Fruit fly (Drosophila melanogaster) whole organism, wandering third instar larva: ENCODE results near the gene CG15333.

ENCODE experiments used
- Abd-B ChIP-seq: fragments of >200 bp; optimal IDR thresholded peaks from 2 replicates; lab custom pipeline; 2017; ENCODE audit warnings: missing biosample characterization, missing genetic modification characterization
- CrebA ChIP-seq: fragments of 200-800 bp; sonication (Bioruptor generic); optimal IDR thresholded peaks from 2 replicates; lab custom pipeline; 2016; ENCODE audit warnings: missing biosample characterization, mild to moderate bottlenecking, missing genetic modification characterization, borderline replicate concordance
- Dfd ChIP-seq: fragments of >200 bp; optimal IDR thresholded peaks from 2 replicates; lab custom pipeline; 2017; ENCODE audit warnings: missing biosample characterization, missing genetic modification characterization
- Dif ChIP-seq: fragments of 200-275, 200-300 bp; sonication (Bioruptor generic); optimal IDR thresholded peaks from 2 replicates; lab custom pipeline; 2018; ENCODE audit warnings: missing biosample characterization, missing genetic modification characterization; ENCODE audit not compliant: partially characterized antibody
- Hnf4 ChIP-seq: fragments of 200-800 bp; sonication (Bioruptor generic); optimal IDR thresholded peaks from 2 replicates; lab custom pipeline; 2016; ENCODE audit warnings: missing biosample characterization, mild to moderate bottlenecking, missing genetic modification characterization
- Hr78 ChIP-seq: fragments of >200 bp; optimal IDR thresholded peaks from 2 replicates; lab custom pipeline; 2017; ENCODE audit warnings: missing biosample characterization, missing genetic modification characterization
- Mio ChIP-seq: sonication (Bioruptor generic); optimal IDR thresholded peaks from 2 replicates; lab custom pipeline; 2016; ENCODE audit warnings: missing biosample characterization, missing genetic modification characterization
- Myc ChIP-seq: fragments of >200 bp; optimal IDR thresholded peaks from 2 replicates; lab custom pipeline; 2017
- N ChIP-seq: fragments of >200 bp; optimal IDR thresholded peaks from 2 replicates; lab custom pipeline; 2018; ENCODE audit warnings: missing biosample characterization, missing external identifiers, missing genetic modification characterization
- Rel ChIP-seq, 2 experiments: fragments of 200-800 bp; sonication (Bioruptor generic) in 1 of 2; optimal IDR thresholded peaks; 2 replicates in 1 of 2; 3 replicates in 1 of 2; lab custom pipeline; 2016 to 2019; ENCODE audit warnings: mild to moderate bottlenecking in 2 of 2, missing biosample characterization in 2 of 2, missing genetic modification characterization in 2 of 2, moderate library complexity in 1 of 2
- Sp1 ChIP-seq: fragments of 200-800 bp; sonication (Bioruptor generic); optimal IDR thresholded peaks from 3 replicates; lab custom pipeline; 2019; ENCODE audit warnings: missing biosample characterization, mild to moderate bottlenecking, missing genetic modification characterization, moderate library complexity
- Vsx2 ChIP-seq: fragments of 200-300, 225-300 bp; sonication (Bioruptor generic); optimal IDR thresholded peaks from 2 replicates; lab custom pipeline; 2018; ENCODE audit warnings: missing biosample characterization, missing genetic modification characterization; ENCODE audit not compliant: partially characterized antibody
- br ChIP-seq: fragments of 200-800 bp; sonication (Bioruptor generic); optimal IDR thresholded peaks from 2 replicates; lab custom pipeline; 2016; ENCODE audit warnings: missing biosample characterization, missing genetic modification characterization
- dl ChIP-seq, 2 experiments: fragments of 175-275, 200-275 bp in 1 of 2; fragments of 200-275 bp in 1 of 2; sonication (Bioruptor generic); optimal IDR thresholded peaks; lab custom pipeline; 2018; ENCODE audit warnings: mild to moderate bottlenecking in 2 of 2, missing biosample characterization in 2 of 2, missing genetic modification characterization in 2 of 2, moderate library complexity in 2 of 2; ENCODE audit not compliant: partially characterized antibody in 2 of 2, insufficient read depth in 1 of 2
- dmrt93B ChIP-seq: fragments of 200-800 bp; sonication (Bioruptor generic); optimal IDR thresholded peaks from 2 replicates; lab custom pipeline; 2018; ENCODE audit warnings: missing biosample characterization, mild to moderate bottlenecking, missing genetic modification characterization
- dsf ChIP-seq: sonication (Bioruptor generic); optimal IDR thresholded peaks from 2 replicates; lab custom pipeline; 2016; ENCODE audit warnings: missing biosample characterization, missing genetic modification characterization, borderline replicate concordance
- ey ChIP-seq: fragments of 200-800 bp; sonication (Bioruptor generic); optimal IDR thresholded peaks from 2 replicates; lab custom pipeline; 2016; ENCODE audit warnings: missing biosample characterization, missing genetic modification characterization
- foxo ChIP-seq, 2 experiments: fragments of 200-800 bp; sonication (Bioruptor generic); optimal IDR thresholded peaks; 2 replicates in 1 of 2; 3 replicates in 1 of 2; lab custom pipeline; 2016 to 2017; ENCODE audit warnings: missing biosample characterization in 2 of 2, missing genetic modification characterization in 2 of 2
- fru ChIP-seq: fragments of 200-800 bp; sonication (Bioruptor generic); optimal IDR thresholded peaks from 3 replicates; lab custom pipeline; 2016; ENCODE audit warnings: missing biosample characterization, mild to moderate bottlenecking, missing genetic modification characterization
- h ChIP-seq: fragments of 200-800 bp; sonication (Bioruptor generic); optimal IDR thresholded peaks from 3 replicates; lab custom pipeline; 2016; ENCODE audit warnings: missing biosample characterization, mild to moderate bottlenecking, missing genetic modification characterization
- jim ChIP-seq: fragments of 175-275, 200-325 bp; sonication (Bioruptor generic); optimal IDR thresholded peaks from 2 replicates; lab custom pipeline; 2016; ENCODE audit warnings: missing biosample characterization, mild to moderate bottlenecking, missing genetic modification characterization
- lola ChIP-seq: fragments of >200 bp; optimal IDR thresholded peaks from 2 replicates; lab custom pipeline; 2017; ENCODE audit warnings: missing biosample characterization, missing genetic modification characterization
- pan ChIP-seq: fragments of >200 bp; optimal IDR thresholded peaks from 2 replicates; lab custom pipeline; 2017
- psq ChIP-seq: fragments of 200-800 bp; sonication (Bioruptor generic); optimal IDR thresholded peaks from 3 replicates; lab custom pipeline; 2017; ENCODE audit warnings: missing biosample characterization, mild to moderate bottlenecking, missing genetic modification characterization, moderate library complexity
- sage ChIP-seq: fragments of 200-800 bp; sonication (Bioruptor generic); optimal IDR thresholded peaks from 2 replicates; lab custom pipeline; 2016; ENCODE audit warnings: missing biosample characterization, mild to moderate bottlenecking, missing genetic modification characterization
- sv ChIP-seq: fragments of 200-800 bp; sonication (Bioruptor generic); optimal IDR thresholded peaks from 3 replicates; lab custom pipeline; 2016; ENCODE audit warnings: missing biosample characterization, missing genetic modification characterization
- tai ChIP-seq: sonication (Bioruptor generic); optimal IDR thresholded peaks from 2 replicates; lab custom pipeline; 2016; ENCODE audit warnings: missing biosample characterization, missing genetic modification characterization
- usp ChIP-seq: fragments of >200 bp; optimal IDR thresholded peaks from 2 replicates; lab custom pipeline; 2017; ENCODE audit warnings: missing biosample characterization, missing genetic modification characterization
- woc ChIP-seq: sonication (Bioruptor generic); optimal IDR thresholded peaks from 2 replicates; lab custom pipeline; 2016; ENCODE audit warnings: missing biosample characterization, mild to moderate bottlenecking, missing genetic modification characterization

Gene CG15333

DNA sequence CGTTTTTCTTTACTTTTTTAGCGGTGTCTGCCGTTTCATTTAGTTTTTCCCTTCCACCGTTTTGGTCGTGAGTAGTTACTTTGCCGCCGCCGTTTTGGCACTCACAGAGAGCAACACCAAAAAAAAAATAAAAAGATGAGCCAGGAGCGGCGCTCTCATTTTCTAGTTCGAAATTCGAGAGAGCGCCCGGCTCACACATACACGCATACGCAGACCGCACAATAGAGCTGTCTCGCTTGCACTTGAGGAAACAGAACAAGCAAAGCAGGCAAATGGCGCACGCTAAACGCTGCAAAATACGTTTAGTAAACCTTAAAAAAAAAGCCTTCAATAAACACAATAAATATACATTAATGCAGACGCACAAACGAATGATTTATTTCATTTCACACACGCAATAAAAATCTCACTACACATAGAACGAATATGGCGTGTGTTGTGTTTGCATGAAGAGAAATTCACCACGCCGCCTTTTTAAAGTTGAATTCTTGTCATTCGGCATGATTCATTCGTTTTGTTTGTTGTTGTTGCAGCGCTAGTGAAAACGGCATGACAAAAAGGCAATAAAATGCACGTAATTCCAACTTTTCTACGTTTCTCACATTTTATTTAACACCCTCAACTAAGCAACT lies 35.6 kb upstream of the CG15333 start:
- TF ChIP-seq psq (GFP tag; lab: Kevin White, UChicago) (peak; percentile 38), h (GFP tag; lab: Kevin White, UChicago) (peak; percentile 35), pan (lab: Kevin White, UChicago) (no peak), dl (GFP tag; optimal IDR thresholded peaks at IDR 0.05; lab: Kevin White, UChicago; ENCODE audit: insufficient read depth in 1 of 2, partially characterized antibody in 2 of 2) (peak; percentile 38 to 70), woc (GFP tag; lab: Kevin White, UChicago) (no peak), sage (GFP tag; lab: Kevin White, UChicago) (peak; percentile 4), Dfd (GFP tag; lab: Kevin White, UChicago) (no peak), Dif (GFP tag; lab: Kevin White, UChicago) (peak; percentile 83), N (GFP tag; lab: Kevin White, UChicago) (peak; percentile 75)

DNA sequence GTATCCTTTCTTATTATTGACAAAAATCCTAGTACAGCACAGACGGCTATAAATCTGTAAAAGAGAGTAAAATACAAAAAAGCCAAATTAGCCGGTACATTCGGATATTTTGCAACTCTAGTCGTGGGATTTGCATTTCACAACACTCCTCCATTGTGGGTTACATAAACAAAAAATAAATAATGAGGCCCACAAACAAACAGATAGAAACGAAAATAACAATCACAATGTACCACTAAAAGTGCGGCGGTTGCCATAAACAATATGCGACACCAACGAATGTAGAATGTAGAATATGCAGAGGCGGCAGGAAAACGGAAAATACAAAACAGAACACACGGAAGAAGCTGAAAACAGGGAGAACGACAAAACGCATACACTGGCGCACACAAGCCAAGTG lies 34.9 kb upstream of the CG15333 start:
- TF ChIP-seq Rel (GFP tag; optimal IDR thresholded peaks at IDR 0.05; lab: Kevin White, UChicago) (no peak), Rel (tag; optimal IDR thresholded peaks at IDR 0.05; lab: Kevin White, UChicago) (no peak), psq (GFP tag; lab: Kevin White, UChicago) (peak; percentile 60)

DNA sequence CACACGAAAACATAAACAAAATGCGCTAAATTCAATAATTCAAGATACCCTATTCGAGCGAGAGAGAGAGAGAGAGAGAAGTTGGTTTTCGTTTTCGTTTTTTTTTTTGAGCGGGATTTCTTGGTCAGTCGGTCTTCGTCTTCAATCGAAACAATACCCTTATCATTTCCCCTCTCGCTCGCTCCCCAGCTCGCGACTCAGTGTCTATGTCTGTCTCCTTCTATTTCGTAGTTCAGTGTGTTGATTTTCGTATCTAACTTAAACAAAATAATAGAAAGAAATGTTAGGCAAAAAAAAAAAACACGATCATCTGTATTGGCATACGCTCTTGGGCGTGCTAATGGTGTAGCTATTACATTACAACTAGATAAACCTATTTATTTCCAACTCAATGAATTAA lies 28.1 kb upstream of the CG15333 start:
- no peak for TF ChIP-seq sage (GFP tag; lab: Kevin White, UChicago)
- TF ChIP-seq N (GFP tag; lab: Kevin White, UChicago): no peak
- no peak for TF ChIP-seq ey (GFP tag; lab: Kevin White, UChicago)
- TF ChIP-seq psq (GFP tag; lab: Kevin White, UChicago): peak; percentile 10
- no peak for TF ChIP-seq Hr78 (GFP tag; lab: Kevin White, UChicago)
- no peak for TF ChIP-seq pan (lab: Kevin White, UChicago)
- no peak for TF ChIP-seq Abd-B (GFP tag; lab: Kevin White, UChicago)
- TF ChIP-seq woc (GFP tag; lab: Kevin White, UChicago): no peak
- no peak for TF ChIP-seq jim
- no peak for TF ChIP-seq fru (GFP tag; lab: Kevin White, UChicago)
- TF ChIP-seq h (GFP tag; lab: Kevin White, UChicago): peak; percentile 21

DNA sequence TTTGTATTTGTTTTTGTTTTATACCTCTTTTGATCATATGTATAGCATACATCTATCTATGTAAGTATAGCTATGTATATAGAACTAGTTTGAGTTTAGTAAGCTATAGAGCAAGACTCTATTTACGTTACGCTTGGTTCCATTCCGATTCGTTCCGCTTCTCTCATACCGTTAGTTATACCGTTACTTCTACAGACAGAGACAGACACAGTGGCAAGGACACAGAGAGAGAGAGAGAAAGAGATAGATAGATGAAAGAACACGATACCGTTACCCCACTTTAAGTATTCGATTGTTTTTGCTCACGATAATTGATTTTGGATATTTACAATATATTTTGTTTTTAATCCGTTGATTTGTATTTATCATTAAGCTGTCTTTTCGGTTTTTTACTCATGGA lies 25.4 kb upstream of the CG15333 start:
- TF ChIP-seq N (GFP tag; lab: Kevin White, UChicago): no peak
- no peak for TF ChIP-seq Hr78 (GFP tag; lab: Kevin White, UChicago)
- TF ChIP-seq tai (GFP tag; lab: Kevin White, UChicago): no peak
- no peak for TF ChIP-seq sv (GFP tag; lab: Kevin White, UChicago)
- no peak for TF ChIP-seq Sp1
- no peak for TF ChIP-seq pan (lab: Kevin White, UChicago)
- no peak for TF ChIP-seq dmrt93B (GFP tag; lab: Kevin White, UChicago)
- no peak for TF ChIP-seq Dfd (GFP tag; lab: Kevin White, UChicago)
- no peak for TF ChIP-seq h (GFP tag; lab: Kevin White, UChicago)
- TF ChIP-seq woc (GFP tag; lab: Kevin White, UChicago): no peak

DNA sequence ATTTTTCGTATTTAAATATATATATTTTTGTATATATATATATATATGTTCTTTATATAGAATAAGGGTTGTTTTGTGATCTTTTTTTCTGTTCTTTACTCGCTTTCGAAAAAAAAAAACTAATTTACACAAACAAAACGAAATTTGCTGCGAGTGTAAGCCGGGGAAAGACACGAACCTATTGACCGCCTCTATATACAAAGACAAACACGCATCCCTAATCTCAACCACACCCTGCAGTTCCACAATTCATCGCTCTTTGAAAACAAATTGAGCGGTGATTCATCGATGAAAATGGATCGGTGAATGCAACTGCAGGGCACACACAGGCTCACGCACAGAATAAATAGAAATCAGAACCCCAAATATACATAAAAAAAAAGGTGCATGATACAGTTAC lies 17.8 kb upstream of the CG15333 start:
- no peak for TF ChIP-seq pan (lab: Kevin White, UChicago)
- no peak for TF ChIP-seq dsf (GFP tag; lab: Kevin White, UChicago)
- no peak for TF ChIP-seq Rel (GFP tag; optimal IDR thresholded peaks at IDR 0.05; lab: Kevin White, UChicago)
- TF ChIP-seq Rel (tag; optimal IDR thresholded peaks at IDR 0.05; lab: Kevin White, UChicago): peak; percentile 52

DNA sequence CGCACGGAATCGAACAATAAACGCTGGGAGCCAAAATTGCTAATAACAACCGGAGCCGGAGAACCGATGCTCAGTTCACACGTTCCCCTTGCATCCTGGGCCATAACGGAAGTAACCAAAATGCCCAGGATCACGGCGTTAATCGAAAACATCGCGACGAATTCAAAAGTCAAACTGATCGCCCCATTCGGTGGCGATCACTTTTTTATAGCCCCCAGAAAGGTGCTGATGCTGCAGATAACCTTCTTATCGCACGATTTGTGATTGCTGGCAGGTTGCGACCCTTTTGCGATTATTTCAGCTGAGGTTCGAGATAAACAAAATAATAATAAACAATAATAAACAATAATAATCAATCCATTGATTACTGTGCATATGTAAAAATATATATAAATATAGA lies 16.2 kb upstream of the CG15333 start, which contains the start of gene CG2233:
CG2233 (minus strand) TSS at position 184 of the 400 bp plus-strand sequence.
- TF ChIP-seq h (GFP tag; lab: Kevin White, UChicago) (no peak), Dfd (GFP tag; lab: Kevin White, UChicago) (no peak), dmrt93B (GFP tag; lab: Kevin White, UChicago) (no peak), lola (GFP tag; lab: Kevin White, UChicago) (no peak), Rel (GFP tag; optimal IDR thresholded peaks at IDR 0.05; lab: Kevin White, UChicago) (no peak), Rel (tag; optimal IDR thresholded peaks at IDR 0.05; lab: Kevin White, UChicago) (peak; percentile 5), Myc (lab: Kevin White, UChicago) (no peak)
- TF ChIP-seq, all 38 proteins: peak for 1

DNA sequence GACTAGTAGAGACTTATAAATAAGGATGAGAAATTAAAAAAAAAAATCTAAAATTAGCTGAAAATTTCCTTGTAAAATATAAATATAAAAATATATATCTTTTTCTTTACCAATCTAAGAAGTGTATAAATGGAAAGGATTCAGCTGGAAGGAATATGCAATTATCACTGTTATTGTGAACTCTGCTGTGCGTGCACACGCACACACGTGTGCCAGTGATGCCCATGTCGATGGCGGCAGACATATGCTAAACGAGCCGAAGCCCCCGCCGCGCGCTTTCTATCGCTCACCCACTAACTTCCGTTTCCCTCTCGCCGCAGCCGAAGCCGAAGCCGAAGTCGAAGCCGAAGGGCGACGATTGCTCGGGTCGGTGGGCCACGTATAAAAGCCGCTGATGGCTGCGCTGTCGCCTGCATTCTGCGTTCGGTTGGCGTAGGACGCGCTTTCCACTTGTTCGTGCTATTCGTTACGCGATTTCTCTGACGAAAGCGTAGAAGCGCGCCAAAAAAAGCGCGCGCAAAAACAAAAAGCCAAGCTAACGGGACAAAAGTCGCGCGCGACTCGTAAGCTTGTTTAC lies 25.9 kb downstream of the CG15333 start, which contains the start of gene Tbh:
Tbh (plus strand) TSS at position 527 of the 577 bp plus-strand sequence.
- TF ChIP-seq Mio (GFP tag; lab: Kevin White, UChicago) (no peak), pan (lab: Kevin White, UChicago) (no peak), Dfd (GFP tag; lab: Kevin White, UChicago) (no peak), foxo (GFP tag; optimal IDR thresholded peaks at IDR 0.05; lab: Kevin White, UChicago) (no peak), Abd-B (GFP tag; lab: Kevin White, UChicago) (no peak), fru (GFP tag; lab: Kevin White, UChicago) (no peak), Myc (lab: Kevin White, UChicago) (no peak), Vsx2 (GFP tag; lab: Kevin White, UChicago) (no peak), usp (GFP tag; lab: Kevin White, UChicago) (no peak), sage (GFP tag; lab: Kevin White, UChicago) (no peak), Hnf4 (GFP tag; lab: Kevin White, UChicago) (no peak), Dif (GFP tag; lab: Kevin White, UChicago) (no peak), jim (no peak), br (GFP tag; lab: Kevin White, UChicago) (no peak), CrebA (no peak), Sp1 (no peak)
